Fruit fly (Drosophila melanogaster): ENCODE data around the gene larp.

larp gene

dm6 chr3R:28336046-28336771, at the start of gene larp:
Gene larp (minus strand): TSS chr3R:28336440.
- TF ChIP-seq EcR (GFP tag; optimal IDR thresholded peaks at IDR 0.05), result no peak
- peak; percentile 13 for TF ChIP-seq CG8478 (optimal IDR thresholded peaks at IDR 0.05)
- no peak for TF ChIP-seq psq (optimal IDR thresholded peaks at IDR 0.05)

DNA sequence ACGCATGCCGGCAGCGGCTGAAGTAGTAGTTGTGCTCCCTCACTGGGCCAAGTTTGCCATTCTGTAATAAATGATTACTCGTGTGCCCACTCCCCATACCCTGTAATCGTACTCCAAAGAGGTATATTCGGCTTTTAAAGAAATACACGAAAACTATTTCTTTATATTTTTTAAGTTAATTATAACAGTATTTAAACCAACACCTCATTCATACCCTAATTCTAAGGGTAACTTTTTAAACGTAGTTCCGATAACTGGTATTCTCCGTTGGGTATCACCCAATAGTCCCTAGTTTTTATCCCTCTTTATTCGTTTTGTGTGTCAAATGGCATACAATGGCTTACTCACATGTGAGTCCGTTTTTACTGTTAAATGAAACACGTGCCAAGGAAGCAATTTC, 41.4 kb upstream of the larp start:
- TF ChIP-seq Dll (optimal IDR thresholded peaks at IDR 0.05) (no peak), EcR (GFP tag; optimal IDR thresholded peaks at IDR 0.05) (no peak)

DNA sequence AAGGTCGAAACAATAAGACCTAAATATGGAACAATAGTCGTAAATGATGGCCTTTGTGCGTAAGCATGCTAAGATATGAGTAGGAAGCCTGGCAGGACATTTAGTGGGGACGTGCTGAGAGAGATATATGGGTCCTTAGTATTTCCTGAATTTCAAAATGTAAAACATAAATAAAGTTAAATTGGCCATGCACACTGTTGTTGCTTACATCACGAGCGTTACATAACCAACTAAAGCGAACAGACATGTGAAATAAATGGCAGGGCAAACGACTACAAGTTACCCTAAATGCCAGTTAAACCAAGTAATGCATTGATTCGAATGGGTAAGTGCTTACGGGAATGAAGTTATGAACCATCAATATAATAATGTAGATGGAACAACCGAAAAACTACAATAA, 39.5 kb upstream of the larp start:
- TF ChIP-seq psq (optimal IDR thresholded peaks at IDR 0.05) (no peak), usp (GFP tag; optimal IDR thresholded peaks at IDR 0.05) (no peak), pan (optimal IDR thresholded peaks at IDR 0.05) (no peak), Dll (optimal IDR thresholded peaks at IDR 0.05) (no peak), CG8478 (optimal IDR thresholded peaks at IDR 0.05) (no peak), EcR (GFP tag; optimal IDR thresholded peaks at IDR 0.05) (no peak)

- no peak for TF ChIP-seq pan (optimal IDR thresholded peaks at IDR 0.05)
- TF ChIP-seq usp (GFP tag; optimal IDR thresholded peaks at IDR 0.05), result no peak
- TF ChIP-seq EcR (GFP tag; optimal IDR thresholded peaks at IDR 0.05), result no peak
- no peak for TF ChIP-seq psq (optimal IDR thresholded peaks at IDR 0.05)
- TF ChIP-seq CG8478 (optimal IDR thresholded peaks at IDR 0.05), result no peak
- no peak for TF ChIP-seq Dll (optimal IDR thresholded peaks at IDR 0.05)
Measured at dm6 chr3R:28359613-28360012, 23.4 kb upstream of the larp start.

- TF ChIP-seq psq (optimal IDR thresholded peaks at IDR 0.05) (no peak), EcR (GFP tag; optimal IDR thresholded peaks at IDR 0.05) (no peak), usp (GFP tag; optimal IDR thresholded peaks at IDR 0.05) (no peak), pan (optimal IDR thresholded peaks at IDR 0.05) (no peak), CG8478 (optimal IDR thresholded peaks at IDR 0.05) (no peak)
Measured at dm6 chr3R:28351942-28352341, 15.7 kb upstream of the larp start, which contains the start of gene Or98b. Gene Or98b (plus strand): TSS chr3R:28352242.

DNA sequence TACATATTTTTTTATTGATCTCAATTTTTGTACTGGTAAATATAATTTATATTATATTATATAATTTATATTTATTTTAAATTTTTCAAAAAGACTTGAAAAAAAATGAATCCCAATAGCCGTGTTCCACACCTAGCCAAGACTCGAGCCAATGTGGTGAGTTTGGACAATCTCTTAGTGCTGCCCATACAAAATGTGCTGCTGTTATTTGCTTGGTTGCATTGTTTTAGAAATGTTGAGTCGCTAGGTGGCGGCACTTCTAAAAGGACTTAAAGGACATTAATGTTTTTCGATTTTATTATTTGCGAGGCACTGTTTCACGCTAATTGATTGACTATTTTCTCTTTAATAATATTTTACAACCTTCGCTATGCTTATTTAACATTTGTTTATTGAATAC, 9.0 kb upstream of the larp start:
- TF ChIP-seq psq (optimal IDR thresholded peaks at IDR 0.05), result no peak
- no peak for TF ChIP-seq Dll (optimal IDR thresholded peaks at IDR 0.05)
- TF ChIP-seq EcR (GFP tag; optimal IDR thresholded peaks at IDR 0.05), result no peak
- no peak for TF ChIP-seq usp (GFP tag; optimal IDR thresholded peaks at IDR 0.05)
- no peak for TF ChIP-seq pan (optimal IDR thresholded peaks at IDR 0.05)
- TF ChIP-seq CG8478 (optimal IDR thresholded peaks at IDR 0.05), result no peak

dm6 chr3R:28340606-28340999, 4.4 kb upstream of the larp start:
- no peak for TF ChIP-seq EcR (GFP tag; optimal IDR thresholded peaks at IDR 0.05)

DNA sequence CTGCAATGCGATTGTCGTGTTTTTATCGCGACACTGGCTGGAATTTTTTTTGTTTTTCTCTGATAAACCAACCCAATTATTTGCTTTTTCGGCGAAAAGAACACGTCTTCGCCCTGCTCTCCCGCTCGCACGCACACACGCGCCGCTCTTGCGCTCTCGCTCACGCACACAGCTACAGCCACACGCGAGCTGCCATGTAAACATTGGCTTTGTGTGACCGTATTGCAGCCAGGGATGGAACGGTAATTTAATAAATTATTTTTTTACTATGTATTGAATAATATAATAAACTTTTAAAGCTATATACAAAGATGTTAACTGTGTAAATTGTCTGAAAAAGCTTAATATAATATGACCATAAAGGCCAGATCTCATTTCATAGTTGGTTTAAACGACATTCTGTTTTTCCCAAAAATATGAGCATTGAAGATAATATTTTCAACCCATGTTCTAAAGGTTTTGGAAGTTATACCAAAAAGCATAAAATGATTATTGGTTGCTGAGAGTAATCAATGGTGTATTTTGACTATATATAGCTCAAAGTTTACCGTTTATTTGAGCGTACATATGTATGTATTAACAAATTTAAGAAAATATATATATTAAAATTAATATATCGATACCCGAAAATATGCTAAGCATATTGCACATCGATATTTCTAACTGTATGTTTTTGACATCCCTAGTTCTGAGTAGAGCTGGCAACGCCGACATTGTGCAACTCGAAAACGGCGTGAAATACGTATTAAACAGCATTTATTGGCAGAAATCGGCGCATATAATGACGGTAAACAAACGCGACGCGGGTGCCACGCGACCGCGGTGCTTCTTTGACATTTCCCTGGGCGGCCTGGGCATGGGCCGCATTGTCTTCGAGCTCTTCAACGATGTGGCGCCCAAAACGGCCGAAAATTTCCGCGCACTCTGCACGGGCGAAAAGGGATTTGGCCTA, 3.7 kb upstream of the larp start, which contains the start of the genes Gfat2 and Moca-cyp:
TSS of gene Gfat2 (minus strand) at position 112 of the 952 bp plus-strand sequence.
TSS of gene Moca-cyp (plus strand) at position 681 of the 952 bp plus-strand sequence.
- TF ChIP-seq pan (optimal IDR thresholded peaks at IDR 0.05) (no peak), psq (optimal IDR thresholded peaks at IDR 0.05) (no peak), CG8478 (optimal IDR thresholded peaks at IDR 0.05) (peak; percentile 25), EcR (GFP tag; optimal IDR thresholded peaks at IDR 0.05) (no peak), usp (GFP tag; optimal IDR thresholded peaks at IDR 0.05) (no peak), Dll (optimal IDR thresholded peaks at IDR 0.05) (peak; percentile 86)

DNA sequence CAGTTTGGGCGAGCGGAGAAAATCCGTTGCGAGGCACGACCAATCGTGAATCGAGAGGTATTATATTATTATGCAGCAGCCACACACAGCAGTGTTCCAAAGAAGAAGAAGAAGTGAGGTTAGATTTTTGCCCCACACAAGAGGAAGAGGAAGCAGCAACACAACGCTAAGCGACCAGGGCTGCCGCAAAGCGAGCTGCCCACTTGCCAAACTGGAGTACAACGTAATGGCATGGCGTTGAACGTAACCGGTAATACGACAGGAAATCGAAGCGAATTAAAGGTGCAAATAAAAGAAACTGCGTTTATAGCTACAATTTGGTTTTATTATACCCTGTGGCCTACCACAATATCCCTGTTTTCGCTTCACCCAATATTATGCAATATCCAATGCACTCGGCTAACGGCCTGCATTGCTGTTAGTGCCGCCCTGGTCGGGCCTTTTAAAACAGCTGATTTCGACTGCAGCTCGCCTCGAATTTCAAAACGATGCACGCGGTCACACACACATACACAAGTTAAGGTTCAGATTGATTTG, 710 bp downstream of the larp start:
- TF ChIP-seq Dll (optimal IDR thresholded peaks at IDR 0.05) (no peak), psq (optimal IDR thresholded peaks at IDR 0.05) (no peak), pan (optimal IDR thresholded peaks at IDR 0.05) (no peak), CG8478 (optimal IDR thresholded peaks at IDR 0.05) (no peak), usp (GFP tag; optimal IDR thresholded peaks at IDR 0.05) (no peak), EcR (GFP tag; optimal IDR thresholded peaks at IDR 0.05) (no peak)

- no peak for TF ChIP-seq psq (optimal IDR thresholded peaks at IDR 0.05)
- no peak for TF ChIP-seq pan (optimal IDR thresholded peaks at IDR 0.05)
- TF ChIP-seq usp (GFP tag; optimal IDR thresholded peaks at IDR 0.05), result no peak
- no peak for TF ChIP-seq CG8478 (optimal IDR thresholded peaks at IDR 0.05)
- TF ChIP-seq Dll (optimal IDR thresholded peaks at IDR 0.05), result no peak
- no peak for TF ChIP-seq EcR (GFP tag; optimal IDR thresholded peaks at IDR 0.05)
Measured at dm6 chr3R:28332674-28333421, 3.4 kb downstream of the larp start.

DNA sequence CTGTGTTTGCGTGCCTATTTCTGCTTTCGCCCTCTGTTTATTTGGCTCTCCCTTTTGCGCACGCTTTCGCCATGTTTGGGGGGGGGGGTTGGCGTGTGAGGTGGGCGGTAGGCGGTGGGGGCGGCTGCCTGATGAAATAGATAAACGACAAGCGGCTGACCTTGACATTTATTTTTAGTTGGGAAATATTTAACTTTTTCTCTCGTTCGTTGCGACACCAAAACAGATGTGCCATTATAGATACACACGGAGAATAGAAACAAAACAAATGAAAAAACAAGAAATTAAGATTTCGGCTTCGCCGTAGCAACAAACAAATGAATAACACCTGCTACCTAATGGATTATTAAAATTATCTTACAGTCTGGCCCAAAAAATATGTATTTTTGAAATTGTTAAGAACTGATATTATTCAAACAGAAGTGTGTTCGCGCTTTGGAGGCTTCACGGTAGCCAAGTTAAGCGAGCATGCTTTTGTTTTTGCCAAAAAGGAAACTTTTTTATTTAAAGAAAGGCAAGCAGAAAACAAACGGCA, 4.0 kb downstream of the larp start:
- TF ChIP-seq CG8478 (optimal IDR thresholded peaks at IDR 0.05), result no peak
- no peak for TF ChIP-seq EcR (GFP tag; optimal IDR thresholded peaks at IDR 0.05)
- no peak for TF ChIP-seq pan (optimal IDR thresholded peaks at IDR 0.05)
- no peak for TF ChIP-seq usp (GFP tag; optimal IDR thresholded peaks at IDR 0.05)
- TF ChIP-seq Dll (optimal IDR thresholded peaks at IDR 0.05), result no peak
- TF ChIP-seq psq (optimal IDR thresholded peaks at IDR 0.05), result no peak

Data from whole organism.